5 worm cellular contexts compared by ENCODE assay signal in the genomic region with DNA sequence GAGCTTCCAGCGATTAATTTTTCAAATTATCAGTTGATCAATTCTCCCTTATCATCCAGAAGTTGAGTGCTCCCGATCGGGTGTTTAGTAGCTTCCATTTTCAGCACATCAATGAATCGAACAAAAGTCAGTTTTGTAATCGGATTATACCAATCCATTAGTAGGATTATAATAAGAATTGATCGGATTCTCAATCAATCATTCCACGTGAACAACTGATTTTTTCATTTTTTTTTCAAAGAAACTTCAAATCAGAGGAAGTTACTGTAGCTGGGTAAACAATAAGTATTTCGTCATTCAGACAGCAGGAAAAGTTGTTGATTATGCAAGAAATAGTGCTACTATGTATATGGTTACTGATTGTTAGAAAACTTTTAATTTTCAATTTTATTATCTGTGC.
TF ChIP-seq lines count a peak whose summit lies in the region.

No protein-coding gene starts in this region.

TF ChIP-seq in whole organism, L1 larva, 84 proteins besides CTCF, POLR2A, EP300 and RAD21:
- TF ChIP-seq nhr-19 (GFP tag; conservative IDR thresholded peaks at IDR 0.05; lab: Robert Waterston, UW): no peak
- TF ChIP-seq alr-1 (tag; optimal IDR thresholded peaks at IDR 0.05; lab: Kevin White, UChicago; ENCODE audit: borderline replicate concordance): no peak
- TF ChIP-seq elt-2 (tag; optimal IDR thresholded peaks at IDR 0.05; lab: Kevin White, UChicago): peak; percentile 48

TF ChIP-seq in whole organism, L2 larva, 48 proteins besides CTCF, POLR2A, EP300 and RAD21:
- no peak for TF ChIP-seq ztf-1 (GFP tag; conservative IDR thresholded peaks at IDR 0.05; lab: Robert Waterston, UW)
- TF ChIP-seq nhr-6 (tag; optimal IDR thresholded peaks at IDR 0.05; lab: Kevin White, UChicago): no peak
- no peak for TF ChIP-seq nhr-12 (tag; optimal IDR thresholded peaks at IDR 0.05; lab: Kevin White, UChicago)
- no peak for TF ChIP-seq nhr-237 (tag; optimal IDR thresholded peaks at IDR 0.05; lab: Kevin White, UChicago)
- peak; percentile 43 for TF ChIP-seq fos-1 (tag; optimal IDR thresholded peaks at IDR 0.05; lab: Kevin White, UChicago)
TF ChIP-seq in whole organism, L2 larva: peak in this region for 1.

TF ChIP-seq in whole organism, L3 larva, 47 proteins besides CTCF, POLR2A, EP300 and RAD21:
- no peak for TF ChIP-seq skn-1 (tag; optimal IDR thresholded peaks at IDR 0.05; lab: Kevin White, UChicago)
- no peak for TF ChIP-seq snpc-4 (tag; optimal IDR thresholded peaks at IDR 0.05; lab: Kevin White, UChicago)
- no peak for TF ChIP-seq nhr-11 (tag; optimal IDR thresholded peaks at IDR 0.05; lab: Kevin White, UChicago)
- no peak for TF ChIP-seq ceh-16 (tag; optimal IDR thresholded peaks at IDR 0.05; lab: Kevin White, UChicago)
- TF ChIP-seq nhr-23 (tag; optimal IDR thresholded peaks at IDR 0.05; lab: Kevin White, UChicago): no peak
- TF ChIP-seq nhr-237 (tag; optimal IDR thresholded peaks at IDR 0.05; lab: Kevin White, UChicago): no peak
- no peak for TF ChIP-seq ceh-28 (tag; optimal IDR thresholded peaks at IDR 0.05; lab: Kevin White, UChicago)
- no peak for TF ChIP-seq mml-1 (tag; optimal IDR thresholded peaks at IDR 0.05; lab: Kevin White, UChicago)
- TF ChIP-seq zag-1 (tag; optimal IDR thresholded peaks at IDR 0.05; lab: Kevin White, UChicago): no peak
- TF ChIP-seq elt-3 (tag; optimal IDR thresholded peaks at IDR 0.05; lab: Kevin White, UChicago): no peak
- no peak for TF ChIP-seq ama-1 (optimal IDR thresholded peaks at IDR 0.05; lab: Kevin White, UChicago)
- TF ChIP-seq elt-2 (tag; optimal IDR thresholded peaks at IDR 0.05; lab: Kevin White, UChicago): peak; percentile 72
- no peak for TF ChIP-seq nhr-28 (tag; optimal IDR thresholded peaks at IDR 0.05; lab: Kevin White, UChicago)
- TF ChIP-seq aly-2 (tag; optimal IDR thresholded peaks at IDR 0.05; lab: Kevin White, UChicago): no peak
- TF ChIP-seq pqm-1 (tag; optimal IDR thresholded peaks at IDR 0.05; lab: Kevin White, UChicago): peak; percentile 55
- no peak for TF ChIP-seq eor-1 (tag; optimal IDR thresholded peaks at IDR 0.05; lab: Kevin White, UChicago)
- TF ChIP-seq tbx-2 (tag; optimal IDR thresholded peaks at IDR 0.05; lab: Kevin White, UChicago): no peak

TF ChIP-seq in whole organism, L4 larva, 104 proteins besides CTCF, POLR2A, EP300 and RAD21:
- TF ChIP-seq arid-1 (GFP tag; conservative IDR thresholded peaks at IDR 0.05; lab: Robert Waterston, UW) (no peak), daf-16 (GFP tag; optimal IDR thresholded peaks at IDR 0.05; lab: Kevin White, UChicago) (no peak), daf-16 (tag; optimal IDR thresholded peaks at IDR 0.05; lab: Kevin White, UChicago) (peak; percentile 85), saeg-2 (GFP tag; IDR thresholded peaks at IDR 0.05; lab: Robert Waterston, UW) (no peak), zfp-2 (tag; optimal IDR thresholded peaks at IDR 0.05; lab: Kevin White, UChicago) (no peak), aly-2 (tag; optimal IDR thresholded peaks at IDR 0.05; lab: Kevin White, UChicago) (no peak), ceh-62 (tag; optimal IDR thresholded peaks at IDR 0.05; lab: Kevin White, UChicago) (no peak), zip-2 (tag; optimal IDR thresholded peaks at IDR 0.05; lab: Kevin White, UChicago) (no peak), pha-4 (GFP tag; IDR thresholded peaks at IDR 0.05; lab: Robert Waterston, UW) (no peak), pha-4 (tag; optimal IDR thresholded peaks at IDR 0.05; lab: Kevin White, UChicago) (no peak), php-3 (GFP tag; IDR thresholded peaks at IDR 0.05; lab: Robert Waterston, UW) (no peak), R02D3.7 (tag; optimal IDR thresholded peaks at IDR 0.05; lab: Kevin White, UChicago) (no peak), zag-1 (tag; optimal IDR thresholded peaks at IDR 0.05; lab: Kevin White, UChicago) (no peak), skn-1 (tag; optimal IDR thresholded peaks at IDR 0.05; lab: Kevin White, UChicago) (no peak), ceh-28 (tag; optimal IDR thresholded peaks at IDR 0.05; lab: Kevin White, UChicago) (no peak), lin-29 (GFP tag; IDR thresholded peaks at IDR 0.05; lab: Robert Waterston, UW) (no peak), attf-4 (tag; optimal IDR thresholded peaks at IDR 0.05; lab: Kevin White, UChicago) (no peak), nhr-28 (tag; optimal IDR thresholded peaks at IDR 0.05; lab: Kevin White, UChicago) (peak; percentile 14), pqm-1 (tag; optimal IDR thresholded peaks at IDR 0.05; lab: Kevin White, UChicago) (peak; percentile 62), nhr-102 (tag; optimal IDR thresholded peaks at IDR 0.05; lab: Kevin White, UChicago) (no peak), hlh-11 (tag; optimal IDR thresholded peaks at IDR 0.05; lab: Kevin White, UChicago) (peak; percentile 57), dmd-6 (GFP tag; IDR thresholded peaks at IDR 0.05; lab: Robert Waterston, UW) (peak; percentile 14; the same call in 1 of the 2 replicates), nhr-10 (tag; optimal IDR thresholded peaks at IDR 0.05; lab: Kevin White, UChicago) (no peak), nhr-77 (tag; optimal IDR thresholded peaks at IDR 0.05; lab: Kevin White, UChicago) (no peak), egl-27 (tag; optimal IDR thresholded peaks at IDR 0.05; lab: Kevin White, UChicago) (no peak), lin-1 (GFP tag; IDR thresholded peaks at IDR 0.05; lab: Robert Waterston, UW) (0 out of 2 replicates have a peak, but pooled peaks have one; percentile 21), ces-1 (GFP tag; optimal IDR thresholded peaks at IDR 0.05; lab: Kevin White, UChicago) (no peak), F10B5.3 (tag; optimal IDR thresholded peaks at IDR 0.05; lab: Kevin White, UChicago) (no peak)

TF ChIP-seq in whole organism, young adult, 124 proteins besides CTCF, POLR2A, EP300 and RAD21:
- TF ChIP-seq B0336.3 (GFP tag; IDR thresholded peaks at IDR 0.05; lab: Robert Waterston, UW) (no peak), pbrm-1 (GFP tag; IDR thresholded peaks at IDR 0.05; lab: Robert Waterston, UW) (no peak), hsf-1 (GFP tag; IDR thresholded peaks at IDR 0.05; lab: Robert Waterston, UW) (no peak), nhr-80 (tag; optimal IDR thresholded peaks at IDR 0.05; lab: Kevin White, UChicago) (peak; percentile 67), rpc-1 (optimal IDR thresholded peaks at IDR 0.05; lab: Kevin White, UChicago) (no peak), rpc-1 (tag; optimal IDR thresholded peaks at IDR 0.05; lab: Kevin White, UChicago) (no peak), B0019.2 (GFP tag; conservative IDR thresholded peaks at IDR 0.05; lab: Robert Waterston, UW) (no peak), mcd-1 (GFP tag; IDR thresholded peaks at IDR 0.05; lab: Robert Waterston, UW) (no peak), cebp-1 (GFP tag; IDR thresholded peaks at IDR 0.05; lab: Robert Waterston, UW) (no peak), cebp-1 (tag; optimal IDR thresholded peaks at IDR 0.05; lab: Kevin White, UChicago) (peak; percentile 52), ztf-26 (tag; optimal IDR thresholded peaks at IDR 0.05; lab: Kevin White, UChicago) (no peak), cebp-2 (GFP tag; IDR thresholded peaks at IDR 0.05; lab: Robert Waterston, UW) (no peak)
